Worm (Caenorhabditis elegans): ENCODE measurements around the gene shc-2.

- TF ChIP-seq R02D3.7 (tag; optimal IDR thresholded peaks at IDR 0.05) = no peak
- TF ChIP-seq zag-1 (tag; optimal IDR thresholded peaks at IDR 0.05) = no peak
- TF ChIP-seq ZK546.5 (tag; optimal IDR thresholded peaks at IDR 0.05) = no peak
Observed at ce11 chrII:4941541-4942206, 27.3 kb upstream of the shc-2 start, which contains the start of gene ZK546.19.

All from whole organism, L3 larva.